Fruit fly (Drosophila melanogaster): ENCODE measurements around the gene SK.
A peak's percentile ranks its signal among the peaks of the same experiment; 100 is the strongest.

DNA sequence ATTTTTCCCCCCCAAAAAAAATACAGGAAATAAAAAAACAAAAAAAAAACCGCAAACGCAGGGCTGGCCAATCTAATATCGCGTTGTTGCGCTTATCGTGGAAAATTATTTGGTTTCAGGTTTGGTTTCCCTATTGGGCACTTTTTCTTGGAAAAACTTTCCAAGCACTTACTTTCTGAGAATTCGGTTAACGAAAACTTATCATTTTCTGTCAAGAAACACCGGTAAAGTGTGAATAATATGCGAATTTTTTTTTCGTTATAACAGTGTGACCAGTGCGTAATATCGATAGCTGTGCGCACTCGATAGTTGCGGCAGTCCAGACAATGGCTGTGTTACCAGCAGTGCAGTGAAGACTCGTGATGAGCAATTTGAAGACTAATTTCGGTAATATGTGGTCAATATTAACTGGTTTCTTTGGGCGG is 17.6 kb upstream of the SK start, which contains the start of gene Rnp4F:
- TF ChIP-seq CTCF (optimal IDR thresholded peaks at IDR 0.05), result peak in 1 of 2 experiments; percentile 8
- TF ChIP-seq CG8478 (optimal IDR thresholded peaks at IDR 0.05), result no peak

All from S2 (cell line).